Fruit fly (Drosophila melanogaster): Measurements from ENCODE around the gene CG4360.
A peak's percentile ranks its signal among the peaks of the same experiment; 100 is the strongest.

CG4360 gene

DNA sequence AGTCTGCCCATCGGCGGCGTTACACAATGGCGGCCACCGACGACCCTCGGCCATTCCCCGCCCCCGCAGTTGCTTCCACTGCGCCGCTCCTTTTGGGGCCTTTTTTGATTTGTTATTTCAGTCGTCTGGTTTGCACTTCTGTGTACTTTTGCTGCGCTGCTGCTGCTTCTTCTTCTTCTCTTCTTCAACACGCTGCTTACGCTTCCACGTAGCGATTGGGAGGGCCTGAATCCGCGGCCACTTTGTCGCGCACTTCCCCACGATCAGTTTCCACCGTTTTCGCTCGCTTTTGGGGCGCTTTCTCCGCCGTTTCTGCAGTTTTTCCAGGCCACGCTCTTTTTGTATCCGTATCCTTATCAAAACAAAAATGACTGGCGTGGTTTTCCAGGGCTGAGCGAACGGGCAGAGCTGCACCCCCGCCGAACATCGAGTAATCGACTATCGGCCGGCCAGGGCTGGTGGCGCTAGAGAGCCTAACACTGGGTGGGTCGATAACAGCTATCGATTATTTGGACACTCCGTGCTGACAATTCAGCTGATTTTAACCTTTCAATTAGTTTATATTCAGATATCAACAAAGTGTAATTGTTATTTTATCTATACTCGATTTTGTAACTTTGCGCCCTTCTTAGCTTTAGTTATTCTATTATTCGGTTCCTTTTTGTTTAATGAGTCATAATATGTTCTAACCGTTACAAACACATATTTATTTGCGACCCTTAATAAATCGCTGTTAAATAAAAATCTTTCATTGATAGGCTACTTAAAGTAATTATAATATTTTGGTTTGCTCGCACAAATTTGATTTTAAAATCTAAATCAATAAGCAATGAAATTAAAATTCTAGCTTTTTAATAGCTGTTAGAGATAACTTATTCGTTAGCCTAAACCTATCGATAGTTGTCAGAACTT lies at the start of gene CG4360, which contains the start of gene Sirt2:
TSS of gene CG4360 (minus strand) at position 432 of the 912 bp plus-strand sequence.
TSS of gene Sirt2 (plus strand) at position 894 of the 912 bp plus-strand sequence.
- peak; percentile 92 for TF ChIP-seq Mnt (GFP tag; optimal IDR thresholded peaks at IDR 0.05)
- TF ChIP-seq CG7101 (tag; optimal IDR thresholded peaks at IDR 0.05), result peak; percentile 9
- peak; percentile 32 for TF ChIP-seq CG7045 (GFP tag; optimal IDR thresholded peaks at IDR 0.05)
- TF ChIP-seq CG12768 (GFP tag; optimal IDR thresholded peaks at IDR 0.05), result peak; percentile 11
- TF ChIP-seq bab1 (GFP tag; optimal IDR thresholded peaks at IDR 0.05), result peak; percentile 78
- TF ChIP-seq CG5204 (GFP tag; optimal IDR thresholded peaks at IDR 0.05), result peak; percentile 45
- TF ChIP-seq ovo (GFP tag; optimal IDR thresholded peaks at IDR 0.05), result peak; percentile 26
- TF ChIP-seq cnc (optimal IDR thresholded peaks at IDR 0.05), result peak in 1 of 2 experiments; percentile 5
- peak; percentile 51 for TF ChIP-seq cic (GFP tag; optimal IDR thresholded peaks at IDR 0.05)
- TF ChIP-seq kay (GFP tag; ENCODE audit: borderline replicate concordance), result no peak
- peak; percentile 65 for TF ChIP-seq Clk (GFP tag; optimal IDR thresholded peaks at IDR 0.05)
- peak; percentile 55 for TF ChIP-seq CG11617 (GFP tag; optimal IDR thresholded peaks at IDR 0.05)
- TF ChIP-seq tj (GFP tag; optimal IDR thresholded peaks at IDR 0.05), result peak; percentile 66
- peak; percentile 36 for TF ChIP-seq pad (GFP tag; optimal IDR thresholded peaks at IDR 0.05)
- TF ChIP-seq CG33017 (tag; optimal IDR thresholded peaks at IDR 0.05), result no peak
- no peak for TF ChIP-seq Crg-1 (GFP tag; optimal IDR thresholded peaks at IDR 0.05)
- TF ChIP-seq CG14711 (tag; optimal IDR thresholded peaks at IDR 0.05), result no peak
- TF ChIP-seq Hr96 (GFP tag; optimal IDR thresholded peaks at IDR 0.05), result peak; percentile 66
- TF ChIP-seq toe (GFP tag; optimal IDR thresholded peaks at IDR 0.05), result peak; percentile 65
- TF ChIP-seq CG1620 (GFP tag; optimal IDR thresholded peaks at IDR 0.05), result peak; percentile 69

DNA sequence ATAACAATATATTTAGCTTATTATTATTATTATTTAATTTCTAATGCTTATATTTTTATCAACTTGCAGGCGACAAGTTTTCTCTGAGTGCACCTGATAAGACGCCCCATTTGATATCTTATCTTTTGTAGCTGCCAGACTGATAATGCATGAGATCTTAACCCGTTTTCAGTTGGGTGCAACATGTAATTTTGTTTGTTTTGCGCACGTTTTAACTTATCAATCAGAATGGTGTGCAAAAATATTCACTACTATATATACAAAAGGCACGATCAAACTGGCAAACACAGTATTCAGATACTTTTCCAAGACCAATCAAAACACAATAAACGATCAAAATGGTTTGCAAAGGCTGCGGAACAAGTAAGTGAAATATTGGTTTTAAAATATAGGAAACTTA lies 32.2 kb upstream of the CG4360 start, which contains the start of gene MtnC:
TSS of gene MtnC (plus strand) at position 301 of the 400 bp plus-strand sequence.
- TF ChIP-seq CG7101 (tag; optimal IDR thresholded peaks at IDR 0.05), result peak; percentile 35
- TF ChIP-seq CG5204 (GFP tag; optimal IDR thresholded peaks at IDR 0.05), result no peak
- peak; percentile 21 for TF ChIP-seq kay (GFP tag; ENCODE audit: borderline replicate concordance)

DNA sequence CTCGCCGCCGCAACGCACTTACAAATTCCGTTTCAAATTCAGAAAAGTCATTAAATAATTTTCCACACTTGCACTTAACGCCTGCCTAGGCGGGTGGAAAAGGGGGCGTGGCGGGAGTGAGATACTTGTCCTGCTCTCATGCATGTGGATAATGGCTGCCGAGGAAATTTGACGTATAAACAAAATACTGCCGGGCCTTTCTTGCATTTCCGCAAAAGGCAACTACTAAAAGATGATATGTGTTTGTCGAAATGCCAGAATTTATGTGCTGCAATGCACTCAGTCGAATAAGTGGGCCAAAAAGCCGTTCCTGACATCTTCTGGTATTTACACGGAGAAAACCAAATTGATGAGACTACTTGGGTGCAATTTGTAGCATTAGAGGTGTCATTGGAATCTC lies 22.5 kb upstream of the CG4360 start:
- no peak for TF ChIP-seq Crg-1 (GFP tag; optimal IDR thresholded peaks at IDR 0.05)
- no peak for TF ChIP-seq CG7045 (GFP tag; optimal IDR thresholded peaks at IDR 0.05)
- TF ChIP-seq CG11617 (GFP tag; optimal IDR thresholded peaks at IDR 0.05), result no peak
- no peak for TF ChIP-seq cnc (optimal IDR thresholded peaks at IDR 0.05)
- TF ChIP-seq tj (GFP tag; optimal IDR thresholded peaks at IDR 0.05), result no peak

DNA sequence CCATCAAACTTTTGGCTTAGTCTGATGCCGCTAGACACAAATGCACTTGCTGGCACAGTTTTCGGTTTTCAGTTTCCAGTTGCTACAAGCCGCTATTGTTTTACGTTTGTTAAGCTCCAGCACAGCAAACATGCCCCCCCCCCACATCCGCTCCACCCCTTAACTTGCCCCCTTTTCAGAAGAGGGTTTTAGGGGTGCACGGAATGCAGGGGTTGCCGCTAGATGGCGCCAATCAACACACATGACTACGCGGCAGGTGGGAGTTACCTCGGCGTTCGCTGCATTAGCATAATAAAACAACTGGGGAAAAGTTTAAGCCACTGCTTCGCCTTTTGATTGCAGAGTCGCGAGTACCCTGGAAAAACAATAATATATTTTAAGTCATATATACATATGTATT lies 19.1 kb upstream of the CG4360 start:
- TF ChIP-seq Crg-1 (GFP tag; optimal IDR thresholded peaks at IDR 0.05), result no peak
- TF ChIP-seq CG11617 (GFP tag; optimal IDR thresholded peaks at IDR 0.05), result no peak
- no peak for TF ChIP-seq CG33017 (tag; optimal IDR thresholded peaks at IDR 0.05)
- no peak for TF ChIP-seq Hr96 (GFP tag; optimal IDR thresholded peaks at IDR 0.05)
- TF ChIP-seq bab1 (GFP tag; optimal IDR thresholded peaks at IDR 0.05), result no peak
- TF ChIP-seq CG7045 (GFP tag; optimal IDR thresholded peaks at IDR 0.05), result no peak
- no peak for TF ChIP-seq ovo (GFP tag; optimal IDR thresholded peaks at IDR 0.05)
- TF ChIP-seq tj (GFP tag; optimal IDR thresholded peaks at IDR 0.05), result no peak
- no peak for TF ChIP-seq kay (GFP tag; ENCODE audit: borderline replicate concordance)
- no peak for TF ChIP-seq Mnt (GFP tag; optimal IDR thresholded peaks at IDR 0.05)
- no peak for TF ChIP-seq CG12768 (GFP tag; optimal IDR thresholded peaks at IDR 0.05)
- no peak for TF ChIP-seq cic (GFP tag; optimal IDR thresholded peaks at IDR 0.05)
- no peak for TF ChIP-seq CG5204 (GFP tag; optimal IDR thresholded peaks at IDR 0.05)
- TF ChIP-seq CG1620 (GFP tag; optimal IDR thresholded peaks at IDR 0.05), result no peak

DNA sequence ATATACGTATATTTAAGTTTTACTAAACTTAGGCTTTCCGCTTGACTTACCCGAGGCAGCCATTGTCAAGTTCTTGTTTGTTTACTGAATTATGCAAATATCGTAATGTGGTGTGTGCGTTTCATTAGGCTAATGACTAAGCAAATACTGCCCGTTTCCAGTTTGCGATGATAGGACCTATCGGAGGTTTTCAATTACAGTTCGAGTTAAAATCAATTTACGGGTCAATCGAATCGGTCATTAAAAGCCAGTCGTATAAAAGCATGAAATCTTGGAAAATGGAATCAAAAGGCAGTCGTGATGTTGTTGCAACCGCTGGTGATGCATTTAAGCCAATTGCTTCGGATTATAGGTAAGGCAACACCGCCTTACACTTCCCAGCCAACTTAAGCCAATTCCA lies 10.9 kb upstream of the CG4360 start, which contains the start of gene Ir92a:
TSS of gene Ir92a (plus strand) at position 301 of the 400 bp plus-strand sequence.
- TF ChIP-seq kay (GFP tag; ENCODE audit: borderline replicate concordance) (no peak), toe (GFP tag; optimal IDR thresholded peaks at IDR 0.05) (no peak), CG12768 (GFP tag; optimal IDR thresholded peaks at IDR 0.05) (no peak)

DNA sequence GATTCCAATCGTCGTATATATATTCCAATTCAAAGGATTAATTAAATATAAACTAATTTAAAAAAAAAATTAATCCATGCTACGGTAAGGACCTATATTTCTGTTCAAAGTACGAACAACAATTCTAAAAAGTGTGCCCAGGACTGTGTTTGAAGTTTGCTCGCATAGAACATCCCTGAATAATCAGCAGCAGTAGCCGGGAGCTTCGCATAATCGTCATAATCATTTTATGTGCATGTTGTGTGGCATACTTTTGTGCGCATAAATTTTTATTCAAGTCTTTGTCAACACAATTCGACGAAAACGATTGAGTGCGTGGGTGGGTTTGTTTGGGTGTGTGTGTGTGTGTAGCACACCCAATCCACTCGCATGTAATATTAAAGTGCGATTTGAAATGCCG lies 4.9 kb upstream of the CG4360 start:
- TF ChIP-seq Crg-1 (GFP tag; optimal IDR thresholded peaks at IDR 0.05) (no peak), tj (GFP tag; optimal IDR thresholded peaks at IDR 0.05) (no peak), cnc (optimal IDR thresholded peaks at IDR 0.05) (no peak), toe (GFP tag; optimal IDR thresholded peaks at IDR 0.05) (no peak), CG7045 (GFP tag; optimal IDR thresholded peaks at IDR 0.05) (no peak), pad (GFP tag; optimal IDR thresholded peaks at IDR 0.05) (no peak), CG14711 (tag; optimal IDR thresholded peaks at IDR 0.05) (no peak), CG33017 (tag; optimal IDR thresholded peaks at IDR 0.05) (no peak), kay (GFP tag; ENCODE audit: borderline replicate concordance) (no peak), Hr96 (GFP tag; optimal IDR thresholded peaks at IDR 0.05) (no peak), Mnt (GFP tag; optimal IDR thresholded peaks at IDR 0.05) (no peak), bab1 (GFP tag; optimal IDR thresholded peaks at IDR 0.05) (no peak), Clk (GFP tag; optimal IDR thresholded peaks at IDR 0.05) (no peak), ovo (GFP tag; optimal IDR thresholded peaks at IDR 0.05) (no peak)

Data from whole organism, adult.